Fruit fly (Drosophila melanogaster) whole organism: ENCODE measurements around the gene CG1571.

Experiments
- CG8478 ChIP-seq: fragments of >200 bp; optimal IDR thresholded peaks from 2 replicates; lab custom pipeline; 2018; ENCODE audit warnings: inconsistent platforms
- Dll ChIP-seq: fragments of >200 bp; optimal IDR thresholded peaks from 2 replicates; lab custom pipeline; 2017
- EcR ChIP-seq, 2 experiments: fragments of >200 bp; optimal IDR thresholded peaks; 2 replicates each; lab custom pipeline; 2017; ENCODE audit warnings: missing biosample characterization in 2 of 2, missing genetic modification characterization in 2 of 2, missing genetic modification reagents in 2 of 2
- pan ChIP-seq: fragments of >200 bp; optimal IDR thresholded peaks from 2 replicates; lab custom pipeline; 2017
- psq ChIP-seq: fragments of >200 bp; optimal IDR thresholded peaks from 2 replicates; lab custom pipeline; 2017
- usp ChIP-seq: fragments of >200 bp; optimal IDR thresholded peaks from 2 replicates; lab custom pipeline; 2017; ENCODE audit warnings: missing biosample characterization, missing genetic modification characterization, mixed read lengths

CG1571 gene

dm6 chrX:8060148-8060920 lies 15.3 kb upstream of the CG1571 start:
- no peak for TF ChIP-seq pan (lab: Kevin White, UChicago)
- TF ChIP-seq CG8478 (lab: Kevin White, UChicago): no peak
- TF ChIP-seq psq: no peak
- TF ChIP-seq Dll: no peak
- no peak for TF ChIP-seq EcR (GFP tag; optimal IDR thresholded peaks at IDR 0.05; lab: Kevin White, UChicago)
- TF ChIP-seq usp (GFP tag; lab: Kevin White, UChicago): no peak

dm6 chrX:8060921-8061270 lies 14.8 kb upstream of the CG1571 start:
- peak; percentile 92 for TF ChIP-seq Dll
- TF ChIP-seq psq: no peak
- TF ChIP-seq CG8478 (lab: Kevin White, UChicago): peak; percentile 98

- TF ChIP-seq CG8478 (lab: Kevin White, UChicago) (no peak), Dll (no peak), EcR (GFP tag; optimal IDR thresholded peaks at IDR 0.05; lab: Kevin White, UChicago) (no peak), psq (no peak), pan (lab: Kevin White, UChicago) (no peak)
Measured at dm6 chrX:8061392-8062179, 14.1 kb upstream of the CG1571 start, which contains the start of gene mys. Gene mys, plus strand, starts transcription at chrX:8061645.

dm6 chrX:8062180-8062480 lies 13.5 kb upstream of the CG1571 start:
- TF ChIP-seq Dll: no peak
- no peak for TF ChIP-seq usp (GFP tag; lab: Kevin White, UChicago)
- TF ChIP-seq psq: no peak
- no peak for TF ChIP-seq EcR (GFP tag; optimal IDR thresholded peaks at IDR 0.05; lab: Kevin White, UChicago)
- TF ChIP-seq CG8478 (lab: Kevin White, UChicago): no peak
- no peak for TF ChIP-seq pan (lab: Kevin White, UChicago)

- TF ChIP-seq CG8478 (lab: Kevin White, UChicago) (no peak), pan (lab: Kevin White, UChicago) (no peak)
Measured at dm6 chrX:8063223-8063674, 12.4 kb upstream of the CG1571 start.

dm6 chrX:8080174-8080573 lies 4.5 kb downstream of the CG1571 start:
- no peak for TF ChIP-seq CG8478 (lab: Kevin White, UChicago)
- TF ChIP-seq usp (GFP tag; lab: Kevin White, UChicago): no peak
- no peak for TF ChIP-seq EcR (GFP tag; optimal IDR thresholded peaks at IDR 0.05; lab: Kevin White, UChicago)
- no peak for TF ChIP-seq psq
- no peak for TF ChIP-seq Dll

- no peak for TF ChIP-seq psq
- TF ChIP-seq CG8478 (lab: Kevin White, UChicago): no peak
- TF ChIP-seq usp (GFP tag; lab: Kevin White, UChicago): no peak
- TF ChIP-seq EcR (GFP tag; optimal IDR thresholded peaks at IDR 0.05; lab: Kevin White, UChicago): no peak
- TF ChIP-seq pan (lab: Kevin White, UChicago): no peak
- no peak for TF ChIP-seq Dll
Measured at dm6 chrX:8081427-8082185, 5.9 kb downstream of the CG1571 start, which contains the start of gene Ldsdh1. Gene Ldsdh1, minus strand, starts transcription at chrX:8081605.

dm6 chrX:8087113-8087512 lies 11.4 kb downstream of the CG1571 start, which contains the start of gene CG2256:
Gene CG2256, minus strand, starts transcription at chrX:8087213.
- TF ChIP-seq Dll (no peak), CG8478 (lab: Kevin White, UChicago) (no peak), pan (lab: Kevin White, UChicago) (no peak), psq (no peak), usp (GFP tag; lab: Kevin White, UChicago) (no peak), EcR (GFP tag; optimal IDR thresholded peaks at IDR 0.05; lab: Kevin White, UChicago) (no peak)

dm6 chrX:8091017-8091620 lies 15.4 kb downstream of the CG1571 start:
- TF ChIP-seq Dll (peak; percentile 13), CG8478 (lab: Kevin White, UChicago) (no peak)

- TF ChIP-seq pan (lab: Kevin White, UChicago) (no peak), Dll (peak; percentile 85), psq (no peak), CG8478 (lab: Kevin White, UChicago) (no peak)
Measured at dm6 chrX:8092075-8092682, 16.5 kb downstream of the CG1571 start.

dm6 chrX:8092893-8093721 lies 17.4 kb downstream of the CG1571 start:
- TF ChIP-seq usp (GFP tag; lab: Kevin White, UChicago) (no peak), CG8478 (lab: Kevin White, UChicago) (no peak), EcR (GFP tag; optimal IDR thresholded peaks at IDR 0.05; lab: Kevin White, UChicago) (peak; percentile 81 to 84)
